Worm (Caenorhabditis elegans) whole organism, dauer: ENCODE data around the gene glit-1.

Experiments
- unc-62 ChIP-seq: sonication (generic microtip); optimal IDR thresholded peaks from 2 replicates; lab custom pipeline; 2017; ENCODE audit warnings: missing biosample characterization, missing genetic modification reagents, missing genetic modification characterization

Gene glit-1

DNA sequence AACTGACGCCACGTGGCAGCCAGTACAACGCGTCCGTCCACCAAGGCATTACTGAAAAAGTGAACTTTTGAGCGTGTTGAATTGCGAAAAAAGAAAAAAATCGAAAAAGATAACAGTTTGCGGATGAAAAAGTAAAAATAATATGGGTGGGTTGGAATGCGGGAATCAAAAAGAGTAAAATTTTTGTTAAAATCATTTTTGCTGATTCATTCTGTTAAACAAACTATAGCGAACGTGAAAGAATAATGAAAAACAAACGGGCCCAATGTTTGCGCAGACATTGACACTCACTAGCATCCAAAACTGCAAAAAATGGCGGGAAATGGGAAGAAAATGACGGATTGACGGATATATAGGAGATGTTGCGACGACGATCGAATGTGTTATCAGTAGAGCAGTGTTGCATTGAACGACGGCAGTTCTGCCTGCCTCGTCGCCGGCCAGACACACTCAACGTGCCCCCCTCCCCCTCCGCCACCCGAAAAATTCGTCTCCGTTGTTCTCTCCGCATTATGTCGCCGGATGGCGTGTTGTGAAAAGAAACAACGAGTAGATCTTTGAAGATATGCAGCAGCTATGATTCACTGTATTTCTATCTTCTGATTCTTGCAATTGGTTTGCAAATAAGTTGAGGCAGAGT, 12.5 kb upstream of the glit-1 start, which contains the start of gene hyl-2:
Gene hyl-2 (minus strand): TSS at position 51 of the 640 bp plus-strand sequence.
- no peak for TF ChIP-seq unc-62 (GFP tag; lab: Kevin White, UChicago)

DNA sequence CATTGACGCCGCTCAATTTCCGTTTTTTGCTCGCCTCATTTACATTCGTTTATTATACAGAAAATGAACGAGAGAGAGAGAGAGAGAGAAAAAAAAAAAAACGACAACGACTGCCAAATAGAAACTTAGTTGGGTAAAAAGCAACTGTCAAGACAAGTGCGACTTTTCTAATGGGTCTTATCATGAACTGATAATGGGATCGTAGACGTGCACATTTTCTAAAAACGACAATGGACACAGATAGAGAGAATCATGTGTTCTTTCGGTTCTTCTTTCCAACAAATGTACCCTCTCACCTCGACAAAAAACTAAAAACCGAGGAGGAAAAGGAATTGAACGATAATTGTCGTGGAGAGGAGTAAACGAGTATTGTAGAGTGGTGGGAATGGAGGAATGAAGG, 12.0 kb upstream of the glit-1 start:
- TF ChIP-seq unc-62 (GFP tag; lab: Kevin White, UChicago), result no peak

DNA sequence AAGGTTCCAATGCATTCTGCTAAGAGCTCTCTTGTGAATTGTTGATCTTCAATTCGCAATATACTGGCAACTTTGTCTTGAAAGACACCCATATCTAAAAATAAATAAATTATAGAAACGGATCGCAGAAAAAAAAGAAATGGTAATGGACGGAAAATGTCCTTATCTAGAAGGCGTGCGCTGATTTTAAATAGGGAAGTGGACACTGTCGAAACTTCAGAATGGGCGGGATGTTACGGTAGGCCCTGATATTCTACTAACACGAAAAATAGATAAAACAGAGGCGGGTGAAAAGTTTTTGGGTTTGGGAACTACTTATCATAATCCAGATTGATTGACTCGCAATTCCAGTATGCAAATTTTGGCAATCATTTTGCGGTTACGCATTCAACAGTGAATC, 7.2 kb upstream of the glit-1 start, which contains the start of gene aqp-8:
Gene aqp-8 (minus strand): TSS at position 101 of the 400 bp plus-strand sequence.
- TF ChIP-seq unc-62 (GFP tag; lab: Kevin White, UChicago), result no peak

DNA sequence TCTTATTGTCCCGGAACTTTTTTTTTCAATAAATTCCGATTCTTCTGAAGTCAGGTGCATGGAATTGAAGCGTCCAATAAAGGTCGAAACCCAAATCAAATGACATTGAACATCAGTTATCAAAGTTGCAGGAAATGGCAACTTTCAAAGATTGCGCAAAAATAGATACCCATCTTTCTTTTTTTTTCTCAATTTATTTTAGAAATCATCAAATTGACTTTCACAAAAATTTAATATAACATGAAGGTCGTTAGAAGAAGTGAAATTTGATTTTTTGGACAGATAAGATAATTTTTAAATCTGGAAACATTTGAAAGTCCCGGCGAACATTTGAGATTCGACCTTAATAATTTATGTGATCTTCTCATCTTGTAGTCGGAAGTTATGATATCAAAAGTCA, 6.4 kb upstream of the glit-1 start:
- TF ChIP-seq unc-62 (GFP tag; lab: Kevin White, UChicago), result no peak

DNA sequence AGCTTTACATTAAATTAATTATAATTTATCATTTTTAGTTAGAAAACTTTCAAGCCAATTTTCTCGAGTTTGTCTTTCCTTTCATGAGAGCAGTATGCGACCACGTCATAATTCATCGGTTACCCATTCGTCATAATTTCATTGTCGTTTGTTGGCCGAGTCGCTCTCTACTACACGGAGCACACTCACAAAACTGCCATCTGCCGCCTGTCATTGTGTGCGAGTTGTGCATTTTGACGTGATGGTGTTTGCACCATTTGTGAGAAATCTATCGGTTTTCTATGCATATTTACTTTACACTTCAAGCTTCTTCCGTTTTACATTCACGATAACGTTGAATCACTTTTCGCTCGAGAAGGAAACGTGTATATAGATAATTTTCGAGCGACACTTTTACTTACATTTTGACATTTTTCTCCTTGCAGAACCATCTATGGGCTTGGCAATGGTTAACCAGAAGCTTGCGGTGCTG, 5.3 kb upstream of the glit-1 start, which contains the start of gene dhhc-10:
Gene dhhc-10 (plus strand): TSS at position 422 of the 472 bp plus-strand sequence.
- no peak for TF ChIP-seq unc-62 (GFP tag; lab: Kevin White, UChicago)

DNA sequence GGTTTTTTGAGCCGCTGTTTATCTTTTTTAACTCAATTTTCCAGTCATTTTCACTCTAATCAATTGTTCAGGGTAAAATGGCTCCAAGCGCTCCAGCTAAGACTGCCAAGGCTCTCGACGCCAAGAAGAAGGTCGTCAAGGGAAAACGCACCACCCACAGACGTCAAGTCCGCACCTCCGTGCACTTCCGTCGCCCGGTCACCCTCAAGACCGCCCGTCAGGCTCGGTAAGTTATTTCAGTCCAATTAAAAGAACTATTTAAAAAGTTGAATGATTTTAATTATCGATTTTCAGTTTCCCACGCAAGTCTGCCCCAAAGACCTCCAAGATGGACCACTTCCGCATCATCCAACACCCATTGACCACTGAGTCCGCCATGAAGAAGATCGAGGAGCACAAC, 3.0 kb downstream of the glit-1 start, which contains the start of gene rpl-25.1:
Gene rpl-25.1 (plus strand): TSS at position 72 of the 400 bp plus-strand sequence.
- TF ChIP-seq unc-62 (GFP tag; lab: Kevin White, UChicago), result no peak

DNA sequence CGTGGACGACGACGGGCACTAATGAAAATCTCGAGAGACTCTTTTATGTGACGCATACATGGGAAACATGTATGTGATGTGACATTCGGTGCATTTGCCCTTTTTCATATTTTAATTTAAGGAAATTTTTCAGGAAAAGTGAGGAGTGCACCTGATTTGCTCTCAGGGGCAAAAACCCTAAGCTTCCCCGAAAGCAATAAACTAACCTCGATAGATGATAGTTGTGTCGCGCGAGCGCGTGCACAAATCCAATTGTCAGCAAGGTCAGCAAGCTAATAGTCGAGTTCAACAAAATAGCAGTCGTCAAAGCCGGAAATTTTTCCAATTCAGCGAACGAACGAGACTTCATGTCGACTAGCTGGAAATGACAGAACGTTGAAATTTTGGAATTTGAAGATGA, 6.0 kb downstream of the glit-1 start:
- TF ChIP-seq unc-62 (GFP tag; lab: Kevin White, UChicago), result no peak

DNA sequence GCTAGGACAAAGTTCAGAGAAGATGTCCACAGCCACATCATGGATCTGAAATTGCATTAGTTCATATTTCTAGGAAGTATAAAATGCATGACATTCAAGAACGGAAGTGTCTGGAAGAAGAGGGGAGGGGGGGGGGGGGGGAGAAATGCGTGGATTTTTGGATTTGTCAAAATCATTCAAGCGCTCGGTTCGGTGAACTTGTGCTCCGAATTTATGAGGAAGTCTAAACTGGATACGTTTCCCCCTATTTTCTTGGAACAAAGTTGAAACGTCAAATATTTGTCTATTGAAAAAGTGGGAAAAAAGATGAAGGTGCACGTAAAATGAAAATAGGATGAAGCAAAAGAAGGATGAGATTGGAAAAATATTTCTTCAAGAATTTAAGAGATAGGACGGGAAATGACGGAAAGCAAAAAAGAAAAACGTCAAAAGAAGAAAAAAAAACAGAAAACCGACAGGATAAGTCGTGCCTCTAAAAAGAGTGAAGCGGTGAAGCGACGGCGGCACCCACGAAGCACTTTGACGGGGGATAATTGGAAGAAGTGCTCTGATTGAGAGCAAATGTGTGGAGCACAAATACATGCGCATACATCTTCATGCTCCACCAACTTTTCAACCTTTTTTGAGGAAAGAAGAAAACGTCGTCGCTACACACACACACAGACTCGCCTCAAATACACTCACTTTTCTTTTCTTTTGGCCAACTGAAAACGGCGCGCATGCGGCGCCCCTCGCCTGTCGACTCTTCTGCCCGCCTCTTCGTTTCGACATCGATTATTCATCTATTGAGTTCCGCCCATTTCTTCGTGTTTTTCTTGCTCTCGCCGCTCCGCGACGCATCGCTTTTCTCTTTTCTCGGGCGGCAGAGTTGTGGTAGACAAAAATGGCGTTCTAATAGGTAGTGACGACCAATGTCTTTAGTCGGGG, 8.8 kb downstream of the glit-1 start, which contains the start of gene F55D10.4:
Gene F55D10.4 (minus strand): TSS at position 51 of the 927 bp plus-strand sequence.
- no peak for TF ChIP-seq unc-62 (GFP tag; lab: Kevin White, UChicago)

DNA sequence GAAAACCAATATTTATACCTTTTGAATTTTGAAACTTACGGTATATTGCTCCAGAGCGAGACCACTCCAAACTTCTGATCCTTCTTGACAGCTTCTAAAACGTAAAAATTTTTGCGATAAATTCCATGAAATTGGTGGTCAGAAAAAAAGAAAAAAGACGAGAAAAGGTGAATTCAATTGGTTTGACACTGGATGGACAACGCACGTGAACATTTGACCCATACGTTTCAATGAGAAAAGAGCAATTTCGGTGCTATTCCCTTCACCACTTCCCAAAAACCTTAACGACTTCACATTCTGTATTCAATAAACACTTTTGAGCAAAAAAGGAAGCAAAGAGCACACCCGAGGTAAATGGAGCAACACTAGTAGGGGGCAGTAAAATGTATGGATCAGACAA, 15.3 kb downstream of the glit-1 start, which contains the start of gene acc-3:
Gene acc-3 (minus strand): TSS at position 101 of the 400 bp plus-strand sequence.
- TF ChIP-seq unc-62 (GFP tag; lab: Kevin White, UChicago), result no peak

DNA sequence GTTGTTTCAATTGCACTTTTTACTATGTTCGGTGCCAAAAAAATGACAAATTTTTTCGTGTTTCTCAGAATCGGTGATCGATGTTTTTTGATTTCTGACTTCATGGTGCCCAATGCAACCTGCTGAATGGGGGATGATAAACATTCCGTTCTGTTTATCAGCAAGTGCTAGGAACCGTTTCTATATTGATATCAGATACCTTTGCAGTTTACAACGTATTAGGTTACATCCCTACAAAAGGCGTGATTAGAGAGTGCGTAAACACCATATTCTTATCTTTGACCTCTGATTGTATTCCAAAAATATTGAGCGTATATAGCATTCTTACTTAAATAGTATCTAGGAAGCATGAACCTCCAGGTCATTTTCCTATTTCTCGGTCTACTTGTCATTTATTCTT, 20.7 kb downstream of the glit-1 start, which contains the start of gene aman-1:
Gene aman-1 (plus strand): TSS at position 344 of the 400 bp plus-strand sequence.
- TF ChIP-seq unc-62 (GFP tag; lab: Kevin White, UChicago), result no peak

DNA sequence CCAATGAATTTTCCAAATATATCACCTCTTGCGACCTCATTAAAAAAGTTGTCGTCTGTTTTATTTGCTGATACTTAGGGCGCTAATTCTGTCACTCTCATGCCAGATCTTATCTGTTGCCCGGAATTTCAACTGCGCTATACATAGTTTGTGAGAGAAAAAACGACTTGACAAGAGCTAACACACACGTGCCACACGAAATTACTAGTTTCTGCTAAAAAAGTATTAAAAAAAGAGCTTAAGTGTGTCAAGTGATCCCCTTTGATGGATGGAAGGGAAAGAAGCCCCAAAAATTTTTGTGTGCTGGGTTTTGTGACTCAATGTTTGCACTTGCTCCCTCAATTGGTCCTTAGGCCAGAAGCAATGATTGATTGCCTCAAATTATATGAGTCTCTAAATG, 28.6 kb downstream of the glit-1 start:
- no peak for TF ChIP-seq unc-62 (GFP tag; lab: Kevin White, UChicago)

DNA sequence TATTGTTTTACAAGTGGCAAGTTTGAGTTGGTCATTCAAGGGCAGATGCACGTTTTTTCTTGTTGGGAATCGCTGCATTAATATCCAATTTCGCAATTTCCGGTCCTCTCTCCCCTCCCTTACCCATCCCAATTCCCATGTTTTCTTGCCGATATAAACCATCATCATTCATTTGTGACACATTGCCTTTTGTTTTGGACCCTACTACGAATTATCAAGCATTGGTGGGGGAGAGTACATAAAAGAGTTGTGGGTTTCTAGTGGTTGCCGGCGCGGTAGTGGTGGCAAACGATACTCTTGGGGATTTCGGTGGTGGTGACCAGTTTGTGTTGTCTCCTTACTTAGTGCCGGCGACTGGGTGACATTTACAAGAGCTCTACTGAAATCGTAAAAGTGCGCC, 30.2 kb downstream of the glit-1 start:
- no peak for TF ChIP-seq unc-62 (GFP tag; lab: Kevin White, UChicago)

DNA sequence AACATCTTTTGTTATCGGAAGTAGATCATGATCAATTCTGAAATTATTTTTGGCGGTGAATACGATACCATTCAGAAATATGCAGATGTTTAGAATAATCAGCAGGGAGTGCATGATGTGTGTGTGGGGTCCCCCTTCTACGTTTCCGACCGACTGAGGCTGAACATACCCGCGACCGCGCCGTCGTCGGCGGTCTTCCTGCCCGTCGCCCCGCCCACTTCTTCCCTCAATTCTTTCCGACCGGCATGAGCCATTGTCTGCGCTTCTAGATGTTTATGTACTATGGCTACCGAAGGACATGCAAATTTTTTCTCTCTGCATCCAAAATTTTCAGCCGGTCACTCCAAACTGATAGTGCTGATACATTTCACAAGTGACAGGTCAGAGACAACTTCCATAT, 32.0 kb downstream of the glit-1 start:
- TF ChIP-seq unc-62 (GFP tag; lab: Kevin White, UChicago), result no peak

DNA sequence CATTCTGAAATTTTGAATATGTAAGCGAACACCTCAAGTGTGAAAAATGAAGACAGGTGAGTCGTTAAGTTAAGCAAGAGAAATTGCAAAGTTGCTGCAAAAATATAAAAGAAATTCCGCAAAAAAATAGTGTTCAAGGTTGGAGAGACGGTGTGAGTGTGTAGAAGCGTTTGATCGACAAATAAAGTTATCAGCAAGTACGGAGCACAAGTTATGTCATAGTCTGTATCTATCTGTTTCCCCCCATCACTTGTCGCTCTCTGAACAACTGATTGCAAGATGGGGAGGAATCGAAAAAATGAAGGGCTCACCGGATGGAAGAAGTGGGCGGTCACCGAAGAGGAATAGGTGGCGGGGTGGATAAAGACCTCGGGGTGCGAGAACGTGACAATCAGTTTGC, 37.0 kb downstream of the glit-1 start, which contains the start of gene lon-2:
Gene lon-2 (minus strand): TSS at position 4 of the 400 bp plus-strand sequence.
- TF ChIP-seq unc-62 (GFP tag; lab: Kevin White, UChicago), result no peak

DNA sequence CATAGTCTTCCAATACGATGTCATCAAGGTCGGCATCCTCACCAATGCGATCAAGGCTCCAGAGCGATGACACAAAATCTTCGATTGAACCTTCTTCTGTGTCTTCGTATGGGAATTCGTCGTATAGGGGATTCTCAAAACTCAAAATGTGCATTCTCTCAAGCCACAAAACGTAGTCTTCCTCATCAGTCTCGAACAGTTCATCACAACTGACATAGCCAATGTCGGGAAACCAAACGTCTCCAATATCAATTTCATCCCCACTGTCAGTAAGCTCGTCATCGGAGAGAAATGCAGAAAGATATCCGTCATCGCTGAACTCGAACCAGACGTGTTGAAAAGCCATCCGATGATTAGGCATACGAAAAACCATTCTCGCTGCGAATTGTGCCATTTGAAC, 42.6 kb downstream of the glit-1 start, which contains the start of gene C39E6.2:
Gene C39E6.2 (minus strand): TSS at position 394 of the 400 bp plus-strand sequence.
- no peak for TF ChIP-seq unc-62 (GFP tag; lab: Kevin White, UChicago)

DNA sequence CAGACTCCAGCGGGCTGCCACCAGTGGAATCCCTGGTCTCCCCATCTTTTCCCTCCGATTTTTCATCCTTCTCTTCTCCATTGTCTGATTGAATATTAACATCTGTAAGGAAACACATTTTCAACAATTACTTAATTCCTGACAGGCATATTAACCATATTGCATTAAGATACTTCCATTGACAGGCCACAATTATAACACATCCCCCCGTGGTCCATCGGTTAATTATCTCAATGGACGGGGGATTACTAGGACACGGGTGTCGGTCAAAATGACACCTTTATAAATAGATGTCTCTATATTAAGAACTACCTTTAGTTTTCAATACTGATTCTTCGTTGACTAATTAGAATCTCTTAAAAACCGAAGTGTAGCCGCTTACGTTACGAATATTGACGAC, 47.6 kb downstream of the glit-1 start:
- no peak for TF ChIP-seq unc-62 (GFP tag; lab: Kevin White, UChicago)
